Fruit fly (Drosophila melanogaster) whole organism, embryonic: ENCODE data around the gene CG5043.

ENCODE experiments used
- CG11696 ChIP-seq: fragments of 200-800 bp; sonication (Bioruptor generic); IDR thresholded peaks from 2 replicates; pipeline ENCODE4 v1.3.6; 2022; ENCODE audit warnings: missing biosample characterization, missing genetic modification characterization
- CG30020 ChIP-seq: fragments of 200-800 bp; optimal IDR thresholded peaks from 2 replicates; lab custom pipeline; 2019; ENCODE audit warnings: missing biosample characterization, mild to moderate bottlenecking, missing genetic modification characterization, moderate library complexity
- scrt ChIP-seq: fragments of 200-800 bp; sonication (Bioruptor generic); optimal IDR thresholded peaks from 2 replicates; lab custom pipeline; 2018; ENCODE audit warnings: missing biosample characterization, mild to moderate bottlenecking, missing genetic modification characterization, moderate library complexity
- trem ChIP-seq: fragments of 200-800 bp; optimal IDR thresholded peaks from 3 replicates; lab custom pipeline; 2019; ENCODE audit warnings: missing biosample characterization, mild to moderate bottlenecking, missing genetic modification characterization, moderate library complexity

DNA sequence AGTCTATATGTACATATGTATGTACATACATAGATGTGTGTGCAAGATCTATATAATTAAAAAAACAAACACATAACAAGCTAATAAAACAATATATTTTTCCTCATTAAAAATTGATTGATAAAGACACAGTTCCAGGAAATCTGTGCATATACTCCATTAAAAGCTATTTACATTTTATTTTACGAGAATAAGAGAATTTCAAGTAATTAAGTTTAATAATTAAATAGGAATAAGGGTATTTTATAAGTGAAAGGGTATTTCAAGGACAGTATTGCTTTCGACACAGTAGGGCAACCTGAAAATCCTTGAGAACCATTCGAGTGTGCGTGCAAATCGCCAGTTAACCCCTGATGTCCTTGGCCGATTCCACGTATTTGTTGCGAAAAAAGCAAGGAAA is 19.0 kb downstream of the CG5043 start, which contains the start of gene CG5050:
- no peak for TF ChIP-seq CG30020 (tag; lab: Kevin White, UChicago)
- no peak for TF ChIP-seq scrt
- TF ChIP-seq trem (tag; lab: Kevin White, UChicago) = no peak
- no peak for TF ChIP-seq CG11696 (GFP tag; lab: Robert Waterston, UW)
